Worm (Caenorhabditis elegans) whole organism, L4 larva: ENCODE data around the gene ceh-58.

ENCODE experiments used
- hlh-11 ChIP-seq: fragments of 200-800 bp; sonication (Bioruptor generic); optimal IDR thresholded peaks from 2 replicates; lab custom pipeline; 2018; ENCODE audit warnings: mild to moderate bottlenecking, missing genetic modification characterization, missing compliant biosample characterization
- sdz-12 ChIP-seq: fragments of 200-800 bp; sonication (Bioruptor generic); optimal IDR thresholded peaks from 2 replicates; lab custom pipeline; 2018; ENCODE audit warnings: mild to moderate bottlenecking, missing genetic modification characterization, missing compliant biosample characterization

DNA sequence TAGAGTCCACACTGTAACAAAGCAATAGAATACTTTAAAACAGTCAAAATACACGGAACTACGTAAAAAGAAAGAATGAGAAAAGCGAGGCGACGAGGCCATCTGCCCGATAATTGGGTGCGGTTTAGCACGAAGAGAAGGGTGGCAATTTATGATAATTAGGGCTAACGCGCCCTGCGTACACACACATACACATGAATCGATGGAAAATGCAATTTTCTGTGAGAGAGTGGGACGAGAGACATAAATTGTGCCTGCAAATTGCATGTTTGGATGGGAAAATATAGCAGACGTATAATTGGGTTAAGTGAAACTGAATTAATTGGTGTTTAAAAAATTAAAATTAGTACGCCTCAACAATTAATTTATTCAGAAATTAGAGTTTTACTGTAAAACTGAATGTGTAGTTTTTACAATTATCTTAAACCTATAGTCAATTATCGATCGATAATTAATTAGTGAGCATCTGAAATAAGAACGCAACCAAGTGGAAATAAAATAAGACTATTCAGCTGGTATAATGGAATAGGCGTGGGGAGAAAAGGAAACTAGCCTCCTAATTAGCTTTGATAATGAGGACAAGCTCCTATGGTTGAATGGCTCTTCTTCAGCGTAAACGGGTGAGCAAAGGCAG, 4.3 kb upstream of the ceh-58 start:
- TF ChIP-seq sdz-12 = no peak
- no peak for TF ChIP-seq hlh-11
